Fruit fly (Drosophila melanogaster): ENCODE data around the gene htl.
A peak's percentile ranks its signal among the peaks of the same experiment; 100 is the strongest.

htl gene

dm6 chr3R:18021261-18021679 lies 31.5 kb downstream of the htl start, which contains the start of gene CG7785:
Gene CG7785, plus strand, starts transcription at chr3R:18021600.
- TF ChIP-seq rgr (GFP tag; optimal IDR thresholded peaks at IDR 0.05) (peak; percentile 53), Hnf4 (GFP tag; optimal IDR thresholded peaks at IDR 0.05) (peak; percentile 20), N (GFP tag; optimal IDR thresholded peaks at IDR 0.05) (no peak), dmrt93B (GFP tag; optimal IDR thresholded peaks at IDR 0.05) (peak; percentile 41), Jra (GFP tag; optimal IDR thresholded peaks at IDR 0.05) (no peak), Vsx2 (GFP tag; optimal IDR thresholded peaks at IDR 0.05; ENCODE audit: partially characterized antibody) (no peak), Dfd (GFP tag; optimal IDR thresholded peaks at IDR 0.05) (no peak), foxo (GFP tag; optimal IDR thresholded peaks at IDR 0.05) (peak in 1 of 2 experiments; percentile 57), Hr83 (GFP tag; optimal IDR thresholded peaks at IDR 0.05; ENCODE audit: poor library complexity, severe bottlenecking) (no peak), HLH106 (tag; optimal IDR thresholded peaks at IDR 0.05) (peak; percentile 35), jim (GFP tag; optimal IDR thresholded peaks at IDR 0.05) (no peak), CG32264 (GFP tag; optimal IDR thresholded peaks at IDR 0.05) (no peak), fru (GFP tag; optimal IDR thresholded peaks at IDR 0.05) (peak; percentile 26), Hr78 (GFP tag; optimal IDR thresholded peaks at IDR 0.05) (no peak), OdsH (GFP tag; optimal IDR thresholded peaks at IDR 0.05) (peak; percentile 25), woc (GFP tag; optimal IDR thresholded peaks at IDR 0.05) (no peak), GATAd (GFP tag; optimal IDR thresholded peaks at IDR 0.05) (no peak), tai (GFP tag; optimal IDR thresholded peaks at IDR 0.05) (peak; percentile 51), h (GFP tag; optimal IDR thresholded peaks at IDR 0.05) (peak; percentile 40), Abd-B (GFP tag; optimal IDR thresholded peaks at IDR 0.05) (no peak), sage (GFP tag; optimal IDR thresholded peaks at IDR 0.05) (no peak), brk (GFP tag; optimal IDR thresholded peaks at IDR 0.05) (no peak), dsf (GFP tag; optimal IDR thresholded peaks at IDR 0.05; ENCODE audit: borderline replicate concordance) (no peak), CG9705 (GFP tag; optimal IDR thresholded peaks at IDR 0.05) (no peak), psq (GFP tag; optimal IDR thresholded peaks at IDR 0.05) (peak; percentile 14), sv (GFP tag; optimal IDR thresholded peaks at IDR 0.05) (no peak), lola (GFP tag; optimal IDR thresholded peaks at IDR 0.05) (no peak), CrebA (GFP tag; optimal IDR thresholded peaks at IDR 0.05; ENCODE audit: borderline replicate concordance) (no peak), Rel (GFP tag; optimal IDR thresholded peaks at IDR 0.05) (no peak), Rel (tag; optimal IDR thresholded peaks at IDR 0.05) (no peak), Myc (optimal IDR thresholded peaks at IDR 0.05) (peak; percentile 54), usp (GFP tag; optimal IDR thresholded peaks at IDR 0.05) (no peak), ey (GFP tag; optimal IDR thresholded peaks at IDR 0.05) (peak; percentile 30), Sp1 (GFP tag; optimal IDR thresholded peaks at IDR 0.05) (peak; percentile 3), br (GFP tag; optimal IDR thresholded peaks at IDR 0.05) (peak; percentile 34), Mio (GFP tag; optimal IDR thresholded peaks at IDR 0.05) (no peak), Dif (GFP tag; optimal IDR thresholded peaks at IDR 0.05; ENCODE audit: partially characterized antibody) (no peak), pan (optimal IDR thresholded peaks at IDR 0.05) (no peak), dl (GFP tag; optimal IDR thresholded peaks at IDR 0.05; ENCODE audit: insufficient read depth in 1 of 2, partially characterized antibody in 2 of 2) (no peak)

dm6 chr3R:18018828-18019461 lies 33.8 kb downstream of the htl start, which contains the start of gene DNaseII:
Gene DNaseII, plus strand, starts transcription at chr3R:18019375.
- peak; percentile 8 for TF ChIP-seq sv (GFP tag; optimal IDR thresholded peaks at IDR 0.05)
- peak; percentile 25 for TF ChIP-seq Hnf4 (GFP tag; optimal IDR thresholded peaks at IDR 0.05)
- peak; percentile 62 for TF ChIP-seq h (GFP tag; optimal IDR thresholded peaks at IDR 0.05)
- peak; percentile 77 for TF ChIP-seq br (GFP tag; optimal IDR thresholded peaks at IDR 0.05)
- peak; percentile 43 for TF ChIP-seq HLH106 (tag; optimal IDR thresholded peaks at IDR 0.05)
- TF ChIP-seq foxo (GFP tag; optimal IDR thresholded peaks at IDR 0.05), result peak in 1 of 2 experiments; percentile 71
- TF ChIP-seq psq (GFP tag; optimal IDR thresholded peaks at IDR 0.05), result peak; percentile 51
- TF ChIP-seq tai (GFP tag; optimal IDR thresholded peaks at IDR 0.05), result peak; percentile 6
- no peak for TF ChIP-seq CG32264 (GFP tag; optimal IDR thresholded peaks at IDR 0.05)
- no peak for TF ChIP-seq Hr83 (GFP tag; optimal IDR thresholded peaks at IDR 0.05; ENCODE audit: poor library complexity, severe bottlenecking)
- peak; percentile 43 for TF ChIP-seq Sp1 (GFP tag; optimal IDR thresholded peaks at IDR 0.05)
- TF ChIP-seq Jra (GFP tag; optimal IDR thresholded peaks at IDR 0.05), result no peak
- peak; percentile 20 for TF ChIP-seq brk (GFP tag; optimal IDR thresholded peaks at IDR 0.05)
- peak; percentile 60 for TF ChIP-seq ey (GFP tag; optimal IDR thresholded peaks at IDR 0.05)
- TF ChIP-seq rgr (GFP tag; optimal IDR thresholded peaks at IDR 0.05), result peak; percentile 79
- no peak for TF ChIP-seq GATAd (GFP tag; optimal IDR thresholded peaks at IDR 0.05)
- peak; percentile 65 for TF ChIP-seq OdsH (GFP tag; optimal IDR thresholded peaks at IDR 0.05)
- peak; percentile 59 for TF ChIP-seq fru (GFP tag; optimal IDR thresholded peaks at IDR 0.05)

All from whole organism, wandering third instar larva.